Worm (Caenorhabditis elegans) whole organism, L4 larva: ENCODE measurements around the gene wdfy-2.

ENCODE experiments used
- dpl-1 ChIP-seq: fragments of 150-350 bp; optimal IDR thresholded peaks from 2 replicates; lab custom pipeline; 2014; ENCODE audit warnings: missing biosample characterization, missing genetic modification reagents, missing genetic modification characterization
- fkh-10 ChIP-seq: fragments of 150-350 bp; optimal IDR thresholded peaks from 2 replicates; lab custom pipeline; 2014; ENCODE audit warnings: missing biosample characterization, missing genetic modification reagents, missing genetic modification characterization
- nhr-11 ChIP-seq: fragments of 150-350 bp; optimal IDR thresholded peaks from 2 replicates; lab custom pipeline; 2014; ENCODE audit warnings: missing biosample characterization, missing genetic modification characterization
- nhr-6 ChIP-seq: fragments of 150-350 bp; optimal IDR thresholded peaks from 2 replicates; lab custom pipeline; 2014; ENCODE audit warnings: missing biosample characterization, missing genetic modification characterization
- vab-7 ChIP-seq: fragments of 200-800 bp; sonication (Bioruptor generic); IDR thresholded peaks from 2 replicates; pipeline ENCODE4 v1.3.6; 2022; ENCODE audit warnings: missing genetic modification reagents, missing genetic modification characterization, missing compliant biosample characterization

DNA sequence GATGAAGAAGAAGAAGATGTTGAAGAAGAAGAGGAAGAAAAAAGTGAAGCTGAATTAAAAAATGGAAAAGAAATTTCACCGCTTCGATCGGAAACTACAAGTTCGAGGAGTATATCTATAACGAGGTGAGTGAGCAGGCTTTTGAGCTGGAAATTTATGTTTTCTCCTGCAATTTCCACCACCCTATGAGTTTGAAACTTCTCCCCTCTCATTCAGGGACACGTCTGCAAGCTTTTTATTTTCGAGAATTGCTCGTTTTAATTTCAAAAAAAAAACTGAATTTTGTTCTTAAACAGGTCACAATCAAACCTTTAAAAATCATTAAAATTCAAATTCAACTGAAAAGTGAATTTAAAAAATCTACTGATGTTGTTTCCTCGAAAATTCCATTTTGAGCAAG, 42.6 kb downstream of the wdfy-2 start:
- TF ChIP-seq nhr-11 (tag; lab: Kevin White, UChicago) (no peak), nhr-6 (tag; lab: Kevin White, UChicago) (no peak), fkh-10 (GFP tag; lab: Kevin White, UChicago) (no peak), dpl-1 (GFP tag; lab: Kevin White, UChicago) (no peak), vab-7 (GFP tag; lab: Robert Waterston, UW) (no peak)
